Worm (Caenorhabditis elegans) whole organism, young adult: ENCODE measurements around the gene C14C6.2.

Experiments used
- B0019.2 ChIP-seq: fragments of 200-800 bp; sonication (Bioruptor generic); conservative IDR thresholded peaks from 2 replicates; pipeline ENCODE4 v1.3.6; 2022; ENCODE audit warnings: missing genetic modification reagents, missing genetic modification characterization, missing compliant biosample characterization
- B0035.1 ChIP-seq: sonication (generic microtip); optimal IDR thresholded peaks from 2 replicates; lab custom pipeline; 2016; ENCODE audit warnings: missing genetic modification characterization, mild to moderate bottlenecking, missing compliant biosample characterization, missing genotype, missing genetic modification reagents
- C17E4.6 ChIP-seq: fragments of 200-800 bp; sonication (Bioruptor generic); IDR thresholded peaks from 2 replicates; pipeline ENCODE4 v1.3.6; 2022; ENCODE audit warnings: missing genetic modification reagents, missing genetic modification characterization, missing compliant biosample characterization
- F23B12.7 ChIP-seq: sonication (generic microtip); optimal IDR thresholded peaks from 2 replicates; lab custom pipeline; 2017; ENCODE audit warnings: missing genetic modification characterization, mild to moderate bottlenecking, missing compliant biosample characterization, antibody characterized with exemption, moderate library complexity; ENCODE audit not compliant: insufficient read depth
- F39B2.1 ChIP-seq: fragments of 200-800 bp; sonication (Bioruptor generic); IDR thresholded peaks from 2 replicates; pipeline ENCODE4 v1.3.6; 2022; ENCODE audit warnings: missing genetic modification reagents, missing genetic modification characterization, missing compliant biosample characterization
- Y53G8AR.9 ChIP-seq: fragments of 200-800 bp; sonication (Bioruptor generic); conservative IDR thresholded peaks from 2 replicates; pipeline ENCODE4 v1.3.6; 2022; ENCODE audit warnings: missing genetic modification reagents, missing genetic modification characterization, missing compliant biosample characterization
- Y56A3A.18 ChIP-seq: fragments of 200-800 bp; sonication (Bioruptor generic); IDR thresholded peaks from 2 replicates; pipeline ENCODE4 v1.3.6; 2022; ENCODE audit warnings: missing genetic modification reagents, missing genetic modification characterization, missing compliant biosample characterization
- Y67H2A.10 ChIP-seq: fragments of 200-800 bp; sonication (Bioruptor generic); conservative IDR thresholded peaks from 2 replicates; pipeline ENCODE4 v1.3.6; 2022; ENCODE audit warnings: missing genetic modification reagents, missing genetic modification characterization, missing compliant biosample characterization
- atf-7 ChIP-seq: sonication (generic microtip); optimal IDR thresholded peaks from 2 replicates; lab custom pipeline; 2017; ENCODE audit warnings: mild to moderate bottlenecking, missing genetic modification characterization, missing compliant biosample characterization
- bed-2 ChIP-seq: fragments of 200-800 bp; sonication (Bioruptor generic); IDR thresholded peaks from 2 replicates; pipeline ENCODE4 v1.3.6; 2022; ENCODE audit warnings: missing genetic modification reagents, missing genetic modification characterization, missing compliant biosample characterization
- ceh-100 ChIP-seq: fragments of 200-800 bp; sonication (Bioruptor generic); IDR thresholded peaks from 2 replicates; pipeline ENCODE4 v1.3.6; 2022; ENCODE audit warnings: missing genetic modification reagents, missing genetic modification characterization, missing compliant biosample characterization
- ceh-58 ChIP-seq: fragments of 200-800 bp; sonication (Bioruptor generic); IDR thresholded peaks from 2 replicates; pipeline ENCODE4 v1.3.6; 2022; ENCODE audit warnings: missing genetic modification characterization, missing compliant biosample characterization
- dox-1 ChIP-seq: fragments of 200-800 bp; sonication (Bioruptor generic); IDR thresholded peaks from 2 replicates; pipeline ENCODE4 v1.3.6; 2022; ENCODE audit warnings: missing genetic modification reagents, missing genetic modification characterization, missing compliant biosample characterization
- dpff-1 ChIP-seq: sonication (generic microtip); optimal IDR thresholded peaks from 2 replicates; lab custom pipeline; 2017; ENCODE audit warnings: mild to moderate bottlenecking, missing genetic modification characterization, missing compliant biosample characterization
- efl-1 ChIP-seq: fragments of 150-350 bp; optimal IDR thresholded peaks from 2 replicates; lab custom pipeline; 2014; ENCODE audit warnings: missing biosample characterization, missing genetic modification reagents, missing genetic modification characterization
- ets-4 ChIP-seq: fragments of 200-800 bp; sonication (Bioruptor generic); optimal IDR thresholded peaks from 2 replicates; lab custom pipeline; 2018; ENCODE audit warnings: mild to moderate bottlenecking, missing genetic modification characterization, missing compliant biosample characterization
- fkh-3 ChIP-seq: sonication (generic microtip); optimal IDR thresholded peaks from 2 replicates; lab custom pipeline; 2016; ENCODE audit warnings: mild to moderate bottlenecking, missing genetic modification characterization, missing compliant biosample characterization
- gei-17 ChIP-seq: fragments of 200-800 bp; sonication (Bioruptor generic); optimal IDR thresholded peaks from 2 replicates; lab custom pipeline; 2018; ENCODE audit warnings: mild to moderate bottlenecking, missing genetic modification characterization, missing compliant biosample characterization
- hmg-1.2 ChIP-seq: fragments of 200-800 bp; sonication (Bioruptor generic); IDR thresholded peaks from 2 replicates; pipeline ENCODE4 v1.3.6; 2022; ENCODE audit warnings: missing genetic modification reagents, missing genetic modification characterization, missing compliant biosample characterization
- hrde-1 ChIP-seq: sonication (generic microtip); optimal IDR thresholded peaks from 2 replicates; lab custom pipeline; 2016; ENCODE audit warnings: missing genetic modification characterization, mild to moderate bottlenecking, missing compliant biosample characterization, moderate library complexity, missing genotype, missing genetic modification reagents, borderline replicate concordance
- lag-1 ChIP-seq: fragments of 200-800 bp; sonication (Bioruptor generic); IDR thresholded peaks from 2 replicates; pipeline ENCODE4 v1.3.6; 2022; ENCODE audit warnings: missing genetic modification reagents, missing genetic modification characterization, missing compliant biosample characterization
- madf-10 ChIP-seq: sonication (generic microtip); optimal IDR thresholded peaks from 2 replicates; lab custom pipeline; 2016; ENCODE audit warnings: mild to moderate bottlenecking, missing genetic modification characterization, missing compliant biosample characterization
- nfya-1 ChIP-seq: sonication (generic microtip); optimal IDR thresholded peaks from 2 replicates; lab custom pipeline; 2017; ENCODE audit warnings: antibody characterized with exemption, missing compliant biosample characterization, missing genetic modification characterization, borderline replicate concordance; ENCODE audit not compliant: insufficient read depth
- pbrm-1 ChIP-seq: fragments of 200-800 bp; sonication (Bioruptor generic); IDR thresholded peaks from 2 replicates; pipeline ENCODE4 v1.3.6; 2022; ENCODE audit warnings: missing genetic modification reagents, missing genetic modification characterization, missing compliant biosample characterization
- rcor-1 ChIP-seq: fragments of 200-800 bp; sonication (Bioruptor generic); IDR thresholded peaks from 2 replicates; pipeline ENCODE4 v1.3.6; 2022; ENCODE audit warnings: missing genetic modification reagents, missing genetic modification characterization, missing compliant biosample characterization
- rec-8 ChIP-seq, 2 experiments: sonication (generic microtip); optimal IDR thresholded peaks; 2 replicates each; lab custom pipeline; 2016; ENCODE audit warnings: mild to moderate bottlenecking in 2 of 2, missing genetic modification characterization in 2 of 2, missing genetic modification reagents in 2 of 2, missing genotype in 2 of 2, missing biosample characterization in 1 of 2, missing compliant biosample characterization in 1 of 2, moderate library complexity in 1 of 2
- repo-1 ChIP-seq: sonication (generic microtip); optimal IDR thresholded peaks from 2 replicates; lab custom pipeline; 2017; ENCODE audit warnings: mild to moderate bottlenecking, missing genetic modification characterization, missing compliant biosample characterization
- snpc-1.1 ChIP-seq: sonication (generic microtip); optimal IDR thresholded peaks from 2 replicates; lab custom pipeline; 2017; ENCODE audit warnings: missing genetic modification characterization, mild to moderate bottlenecking, missing compliant biosample characterization, antibody characterized with exemption, moderate library complexity, missing genotype, missing genetic modification reagents; ENCODE audit not compliant: insufficient read depth
- somi-1 ChIP-seq: fragments of 200-800 bp; sonication (Bioruptor generic); optimal IDR thresholded peaks from 2 replicates; lab custom pipeline; 2018; ENCODE audit warnings: mild to moderate bottlenecking, missing genetic modification characterization, missing compliant biosample characterization
- unc-62 ChIP-seq: fragments of 150-350 bp; optimal IDR thresholded peaks from 2 replicates; lab custom pipeline; 2014; ENCODE audit warnings: missing biosample characterization, missing genetic modification reagents, missing genetic modification characterization
- zfh-2 ChIP-seq: fragments of 200-800 bp; sonication (Bioruptor generic); conservative IDR thresholded peaks from 2 replicates; pipeline ENCODE4 v1.3.6; 2022; ENCODE audit warnings: missing genetic modification reagents, missing genetic modification characterization, missing compliant biosample characterization
- zim-3 ChIP-seq: sonication (generic microtip); optimal IDR thresholded peaks from 2 replicates; lab custom pipeline; 2017; ENCODE audit warnings: mild to moderate bottlenecking, missing genetic modification characterization, moderate library complexity, missing compliant biosample characterization
- ztf-18 ChIP-seq: sonication (generic microtip); optimal IDR thresholded peaks from 2 replicates; lab custom pipeline; 2016; ENCODE audit warnings: missing genotype, mild to moderate bottlenecking, missing genetic modification characterization, missing compliant biosample characterization
- ztf-26 ChIP-seq: sonication (generic microtip); optimal IDR thresholded peaks from 2 replicates; lab custom pipeline; 2017; ENCODE audit warnings: missing genetic modification characterization, missing compliant biosample characterization
- ztf-3 ChIP-seq: fragments of 200-800 bp; sonication (Bioruptor generic); optimal IDR thresholded peaks from 2 replicates; lab custom pipeline; 2018; ENCODE audit warnings: mild to moderate bottlenecking, missing genetic modification characterization, missing compliant biosample characterization

Gene C14C6.2

ce11 chrV:539040-539510 lies 23.9 kb upstream of the C14C6.2 start, which contains the start of gene nhr-155:
Gene nhr-155 (plus strand): TSS chrV:539460.
- TF ChIP-seq ztf-18 (tag; lab: Kevin White, UChicago) (no peak), ztf-3 (GFP tag; lab: Kevin White, UChicago) (no peak), snpc-1.1 (tag; lab: Kevin White, UChicago) (no peak), rcor-1 (no peak), dox-1 (GFP tag; lab: Robert Waterston, UW) (no peak), C17E4.6 (GFP tag; lab: Robert Waterston, UW) (no peak), Y56A3A.18 (GFP tag; lab: Robert Waterston, UW) (no peak), efl-1 (GFP tag; lab: Kevin White, UChicago) (no peak), pbrm-1 (GFP tag; lab: Robert Waterston, UW) (no peak), hmg-1.2 (GFP tag; lab: Robert Waterston, UW) (no peak), zim-3 (tag; lab: Kevin White, UChicago) (no peak), dpff-1 (tag; lab: Kevin White, UChicago) (no peak), gei-17 (GFP tag; lab: Kevin White, UChicago) (no peak), fkh-3 (no peak), lag-1 (no peak), atf-7 (tag; lab: Kevin White, UChicago) (no peak)

- TF ChIP-seq ztf-18 (tag; lab: Kevin White, UChicago) (no peak), hrde-1 (tag; lab: Kevin White, UChicago) (no peak)
Measured at ce11 chrV:541470-541869, 21.5 kb upstream of the C14C6.2 start.

- no peak for TF ChIP-seq Y53G8AR.9 (GFP tag; lab: Robert Waterston, UW)
- TF ChIP-seq B0019.2 (GFP tag; lab: Robert Waterston, UW): no peak
- no peak for TF ChIP-seq F39B2.1
- TF ChIP-seq zfh-2 (GFP tag; lab: Robert Waterston, UW): no peak
- TF ChIP-seq F23B12.7 (tag; lab: Kevin White, UChicago): no peak
- TF ChIP-seq rcor-1: no peak
- no peak for TF ChIP-seq unc-62 (GFP tag; lab: Kevin White, UChicago)
- no peak for TF ChIP-seq ets-4 (GFP tag; lab: Kevin White, UChicago)
- TF ChIP-seq bed-2: no peak
- TF ChIP-seq ztf-26: no peak
- TF ChIP-seq nfya-1 (tag; lab: Kevin White, UChicago): no peak
- TF ChIP-seq rec-8 (tag; optimal IDR thresholded peaks at IDR 0.05; lab: Kevin White, UChicago): no peak
- no peak for TF ChIP-seq repo-1
- TF ChIP-seq Y67H2A.10 (GFP tag; lab: Robert Waterston, UW): no peak
- no peak for TF ChIP-seq madf-10 (tag; lab: Kevin White, UChicago)
- TF ChIP-seq somi-1: no peak
- no peak for TF ChIP-seq Y56A3A.18 (GFP tag; lab: Robert Waterston, UW)
- TF ChIP-seq B0035.1 (tag; lab: Kevin White, UChicago): no peak
- TF ChIP-seq ceh-100 (GFP tag; lab: Robert Waterston, UW): no peak
- TF ChIP-seq ceh-58: no peak
Measured at ce11 chrV:543169-543568, 19.8 kb upstream of the C14C6.2 start, which contains the start of gene C14C6.3. Gene C14C6.3 (plus strand): TSS chrV:543469.
